Worm (Caenorhabditis elegans): ENCODE measurements around the gene ceh-92.

ceh-92 gene

ce11 chrIII:11554701-11555111 lies 26.7 kb upstream of the ceh-92 start (continued):
- TF ChIP-seq fkh-3 (tag; optimal IDR thresholded peaks at IDR 0.05): no peak
- no peak for TF ChIP-seq C17E4.6 (GFP tag; IDR thresholded peaks at IDR 0.05)
- no peak for TF ChIP-seq xnd-1 (tag; optimal IDR thresholded peaks at IDR 0.05)
- peak; percentile 79; the same call in 1 of the 2 replicates for TF ChIP-seq lin-26 (GFP tag; IDR thresholded peaks at IDR 0.05)
- peak; percentile 80 for TF ChIP-seq B0261.1 (tag; optimal IDR thresholded peaks at IDR 0.05)
- peak; percentile 0 for TF ChIP-seq lin-54 (GFP tag; optimal IDR thresholded peaks at IDR 0.05)
- TF ChIP-seq lin-40 (tag; optimal IDR thresholded peaks at IDR 0.05): no peak
- 0 out of 2 replicates have a peak, but pooled peaks have one; percentile 23 for TF ChIP-seq madf-8 (GFP tag; conservative IDR thresholded peaks at IDR 0.05)

- no peak for TF ChIP-seq dpl-1 (GFP tag; optimal IDR thresholded peaks at IDR 0.05)
- TF ChIP-seq attf-5 (GFP tag; optimal IDR thresholded peaks at IDR 0.05): no peak
- no peak for TF ChIP-seq nhr-90 (tag; optimal IDR thresholded peaks at IDR 0.05)
- TF ChIP-seq egrh-3 (GFP tag; IDR thresholded peaks at IDR 0.05): peak; percentile 51; the same call in 1 of the 2 replicates
- TF ChIP-seq hrde-1 (tag; optimal IDR thresholded peaks at IDR 0.05; ENCODE audit: borderline replicate concordance): no peak
- TF ChIP-seq let-526 (GFP tag; IDR thresholded peaks at IDR 0.05): no peak
- TF ChIP-seq ztf-22 (GFP tag; optimal IDR thresholded peaks at IDR 0.05): no peak
- TF ChIP-seq egl-44 (GFP tag; IDR thresholded peaks at IDR 0.05): no peak
- TF ChIP-seq lin-35 (GFP tag; optimal IDR thresholded peaks at IDR 0.05): no peak
- 0 out of 2 replicates have a peak, but pooled peaks have one; percentile 69 for TF ChIP-seq lin-26 (GFP tag; IDR thresholded peaks at IDR 0.05)
- no peak for TF ChIP-seq lir-1 (GFP tag; conservative IDR thresholded peaks at IDR 0.05)
- no peak for TF ChIP-seq nfya-2 (GFP tag; IDR thresholded peaks at IDR 0.05)
- peak; percentile 85 for TF ChIP-seq zfh-2 (GFP tag; conservative IDR thresholded peaks at IDR 0.05)
- no peak for TF ChIP-seq Y56A3A.18 (GFP tag; IDR thresholded peaks at IDR 0.05)
Measured at ce11 chrIII:11556860-11557259, 24.5 kb upstream of the ceh-92 start.

ce11 chrIII:11558251-11558650 lies 23.1 kb upstream of the ceh-92 start:
- TF ChIP-seq nfya-2 (GFP tag; IDR thresholded peaks at IDR 0.05) (no peak), attf-6 (GFP tag; IDR thresholded peaks at IDR 0.05) (no peak), D2030.7 (GFP tag; IDR thresholded peaks at IDR 0.05) (no peak), ztf-6 (GFP tag; IDR thresholded peaks at IDR 0.05) (no peak), hmg-20 (GFP tag; IDR thresholded peaks at IDR 0.05) (no peak), bed-2 (GFP tag; IDR thresholded peaks at IDR 0.05) (no peak), tlf-1 (GFP tag; optimal IDR thresholded peaks at IDR 0.05) (no peak)

ce11 chrIII:11559677-11560076 lies 21.7 kb upstream of the ceh-92 start:
- TF ChIP-seq xnd-1 (tag; optimal IDR thresholded peaks at IDR 0.05) (no peak), zfh-2 (GFP tag; conservative IDR thresholded peaks at IDR 0.05) (peak; percentile 48; the same call in 1 of the 2 replicates), Y53F4B.3 (GFP tag; IDR thresholded peaks at IDR 0.05) (no peak), lin-26 (GFP tag; IDR thresholded peaks at IDR 0.05) (0 out of 2 replicates have a peak, but pooled peaks have one; percentile 37)

ce11 chrIII:11560504-11561202 lies 20.7 kb upstream of the ceh-92 start, which contains the start of gene ztf-29:
ztf-29 (plus strand) TSS chrIII:11561152.
- TF ChIP-seq sdz-38 (tag; optimal IDR thresholded peaks at IDR 0.05) (no peak), ztf-28 (GFP tag; IDR thresholded peaks at IDR 0.05) (no peak), F22D6.2 (tag; optimal IDR thresholded peaks at IDR 0.05) (no peak), nhr-80 (tag; optimal IDR thresholded peaks at IDR 0.05) (no peak), nhr-120 (GFP tag; IDR thresholded peaks at IDR 0.05) (no peak), hmg-1.2 (GFP tag; IDR thresholded peaks at IDR 0.05) (peak; percentile 48), C17E4.6 (GFP tag; IDR thresholded peaks at IDR 0.05) (no peak), nfyb-1 (GFP tag; IDR thresholded peaks at IDR 0.05) (0 out of 2 replicates have a peak, but pooled peaks have one; percentile 38), nhr-27 (tag; optimal IDR thresholded peaks at IDR 0.05) (no peak), F55B11.4 (tag; optimal IDR thresholded peaks at IDR 0.05; ENCODE audit: borderline replicate concordance, insufficient read depth) (no peak), cebp-1 (GFP tag; IDR thresholded peaks at IDR 0.05) (no peak), cebp-1 (tag; optimal IDR thresholded peaks at IDR 0.05) (no peak), ZK185.1 (tag; optimal IDR thresholded peaks at IDR 0.05; ENCODE audit: poor library complexity, severe bottlenecking) (no peak), mes-4 (tag; optimal IDR thresholded peaks at IDR 0.05) (no peak), F52B5.7 (tag; optimal IDR thresholded peaks at IDR 0.05) (no peak), zfh-2 (GFP tag; conservative IDR thresholded peaks at IDR 0.05) (no peak)

Data from whole organism, young adult.